Fruit fly (Drosophila melanogaster) ovary, adult (tissue): ENCODE results near the gene Bre1.

Experiments used
- CG17801 ChIP-seq: fragments of 200-800 bp; optimal IDR thresholded peaks from 2 replicates; lab custom pipeline; 2019; ENCODE audit warnings: missing biosample characterization, mild to moderate bottlenecking, missing genetic modification characterization, moderate library complexity; ENCODE audit not compliant: partially characterized antibody

Bre1 gene

dm6 chr3L:5793967-5794366 lies at the start of gene Bre1:
Gene Bre1, minus strand, starts transcription at chr3L:5794192.
- TF ChIP-seq CG17801 (GFP tag; lab: Kevin White, UChicago): no peak

dm6 chr3L:5840847-5841246 lies 46.9 kb upstream of the Bre1 start:
- no peak for TF ChIP-seq CG17801 (GFP tag; lab: Kevin White, UChicago)

- TF ChIP-seq CG17801 (GFP tag; lab: Kevin White, UChicago): no peak
Measured at dm6 chr3L:5838880-5839279, 44.9 kb upstream of the Bre1 start.

dm6 chr3L:5838295-5838694 lies 44.3 kb upstream of the Bre1 start:
- no peak for TF ChIP-seq CG17801 (GFP tag; lab: Kevin White, UChicago)

dm6 chr3L:5835887-5836646 lies 42.1 kb upstream of the Bre1 start:
- no peak for TF ChIP-seq CG17801 (GFP tag; lab: Kevin White, UChicago)

- TF ChIP-seq CG17801 (GFP tag; lab: Kevin White, UChicago): no peak
Measured at dm6 chr3L:5835431-5835830, 41.4 kb upstream of the Bre1 start.

dm6 chr3L:5834798-5835197 lies 40.8 kb upstream of the Bre1 start:
- no peak for TF ChIP-seq CG17801 (GFP tag; lab: Kevin White, UChicago)

dm6 chr3L:5834245-5834644 lies 40.3 kb upstream of the Bre1 start:
- TF ChIP-seq CG17801 (GFP tag; lab: Kevin White, UChicago): no peak

- no peak for TF ChIP-seq CG17801 (GFP tag; lab: Kevin White, UChicago)
Measured at dm6 chr3L:5833761-5834160, 39.8 kb upstream of the Bre1 start.

dm6 chr3L:5831890-5832289 lies 37.9 kb upstream of the Bre1 start:
- no peak for TF ChIP-seq CG17801 (GFP tag; lab: Kevin White, UChicago)

- no peak for TF ChIP-seq CG17801 (GFP tag; lab: Kevin White, UChicago)
Measured at dm6 chr3L:5830649-5831048, 36.7 kb upstream of the Bre1 start.

- TF ChIP-seq CG17801 (GFP tag; lab: Kevin White, UChicago): no peak
Measured at dm6 chr3L:5828684-5829083, 34.7 kb upstream of the Bre1 start.

- no peak for TF ChIP-seq CG17801 (GFP tag; lab: Kevin White, UChicago)
Measured at dm6 chr3L:5828275-5828674, 34.3 kb upstream of the Bre1 start.

- TF ChIP-seq CG17801 (GFP tag; lab: Kevin White, UChicago): no peak
Measured at dm6 chr3L:5825483-5825882, 31.5 kb upstream of the Bre1 start.

- no peak for TF ChIP-seq CG17801 (GFP tag; lab: Kevin White, UChicago)
Measured at dm6 chr3L:5823763-5824445, 29.9 kb upstream of the Bre1 start.

- TF ChIP-seq CG17801 (GFP tag; lab: Kevin White, UChicago): no peak
Measured at dm6 chr3L:5821506-5821905, 27.5 kb upstream of the Bre1 start.
